Worm (Caenorhabditis elegans) whole organism, L1 larva: ENCODE results near the gene K08E4.2.

ENCODE experiments used
- C04F5.9 ChIP-seq: sonication (generic microtip); optimal IDR thresholded peaks from 2 replicates; lab custom pipeline; 2016; ENCODE audit warnings: missing genetic modification characterization, missing compliant biosample characterization
- Y116A8C.19 ChIP-seq: sonication (generic microtip); optimal IDR thresholded peaks from 2 replicates; lab custom pipeline; 2016; ENCODE audit warnings: missing compliant biosample characterization, missing genetic modification characterization, borderline replicate concordance
- alr-1 ChIP-seq: fragments of 200-800 bp; sonication (Bioruptor generic); optimal IDR thresholded peaks from 2 replicates; lab custom pipeline; 2018; ENCODE audit warnings: borderline replicate concordance, mild to moderate bottlenecking, missing genetic modification characterization, missing compliant biosample characterization
- aly-2 ChIP-seq: fragments of 150-350 bp; optimal IDR thresholded peaks from 2 replicates; lab custom pipeline; 2014; ENCODE audit warnings: missing biosample characterization, missing genetic modification characterization
- ceh-82 ChIP-seq, 3 experiments: fragments of 150-350 bp in 1 of 3; sonication (generic microtip) in 2 of 3; optimal IDR thresholded peaks; 2 replicates each; lab custom pipeline; 2014 to 2017; ENCODE audit warnings: missing biosample characterization in 3 of 3, missing genetic modification characterization in 3 of 3
- ces-1 ChIP-seq: fragments of 150-350 bp; optimal IDR thresholded peaks from 2 replicates; lab custom pipeline; 2014; ENCODE audit warnings: missing biosample characterization, missing genetic modification reagents, missing genetic modification characterization
- dpl-1 ChIP-seq, 3 experiments: fragments of 150-350 bp in 2 of 3; sonication (generic microtip) in 1 of 3; optimal IDR thresholded peaks; 2 replicates each; lab custom pipeline; 2014 to 2017; ENCODE audit warnings: missing biosample characterization in 3 of 3, missing genetic modification characterization in 3 of 3, missing genetic modification reagents in 3 of 3
- dsc-1 ChIP-seq: sonication (generic microtip); optimal IDR thresholded peaks from 2 replicates; lab custom pipeline; 2016; ENCODE audit warnings: mild to moderate bottlenecking, missing genetic modification characterization, missing compliant biosample characterization
- efl-1 ChIP-seq, 4 experiments: fragments of 150-350 bp; optimal IDR thresholded peaks in 3 of 4; peaks in 1 of 4; 1 replicate in 1 of 4; 2 replicates in 3 of 4; lab custom pipeline; 2014; ENCODE audit warnings: missing biosample characterization in 2 of 4, missing genetic modification characterization in 2 of 4, missing genetic modification reagents in 2 of 4
- egl-13 ChIP-seq: sonication (generic microtip); optimal IDR thresholded peaks from 2 replicates; lab custom pipeline; 2016; ENCODE audit warnings: missing genotype, missing genetic modification reagents, missing genetic modification characterization, missing compliant biosample characterization
- elt-3 ChIP-seq, 6 experiments: fragments of 150-350 bp in 1 of 6; sonication (generic microtip); optimal IDR thresholded peaks; 2 replicates each; lab custom pipeline; 2017 to 2018; ENCODE audit warnings: missing biosample characterization in 6 of 6, missing genetic modification characterization in 6 of 6, inconsistent platforms in 1 of 6
- ets-5 ChIP-seq: fragments of 200-800 bp; sonication (Bioruptor generic); IDR thresholded peaks from 2 replicates; pipeline ENCODE4 v1.3.6; 2022; ENCODE audit warnings: missing genetic modification characterization, missing compliant biosample characterization
- fkh-8 ChIP-seq: sonication (generic microtip); optimal IDR thresholded peaks from 2 replicates; lab custom pipeline; 2016; ENCODE audit warnings: mild to moderate bottlenecking, missing genetic modification characterization, missing compliant biosample characterization
- grh-1 ChIP-seq: fragments of 200-800 bp; sonication (Bioruptor generic); IDR thresholded peaks from 2 replicates; pipeline ENCODE4 v1.3.6; 2022; ENCODE audit warnings: missing genetic modification reagents, missing genetic modification characterization, missing compliant biosample characterization
- hpl-2 ChIP-seq: fragments of 150-350 bp; optimal IDR thresholded peaks from 2 replicates; lab custom pipeline; 2014; ENCODE audit warnings: missing biosample characterization, missing genetic modification reagents, missing genetic modification characterization
- jun-1 ChIP-seq: fragments of 150-350 bp; optimal IDR thresholded peaks from 2 replicates; lab custom pipeline; 2014; ENCODE audit warnings: missing biosample characterization, missing genetic modification reagents, missing genetic modification characterization
- lin-14 ChIP-seq: fragments of 200-800 bp; sonication (Bioruptor generic); optimal IDR thresholded peaks from 2 replicates; lab custom pipeline; 2018; ENCODE audit warnings: mild to moderate bottlenecking, missing genetic modification characterization, moderate library complexity, missing compliant biosample characterization
- lin-35 ChIP-seq, 2 experiments: fragments of 150-350 bp; optimal IDR thresholded peaks; 2 replicates each; lab custom pipeline; 2014; ENCODE audit warnings: missing biosample characterization in 2 of 2, missing genetic modification characterization in 2 of 2, missing genetic modification reagents in 2 of 2
- lin-39 ChIP-seq: fragments of 150-350 bp; optimal IDR thresholded peaks from 2 replicates; lab custom pipeline; 2014; ENCODE audit warnings: missing biosample characterization, missing genetic modification reagents, missing genetic modification characterization
- lsy-2 ChIP-seq, 2 experiments: fragments of 150-350 bp; optimal IDR thresholded peaks; 2 replicates each; lab custom pipeline; 2014; ENCODE audit warnings: missing biosample characterization in 2 of 2, missing genetic modification characterization in 2 of 2
- mef-2 ChIP-seq: fragments of 150-350 bp; optimal IDR thresholded peaks from 2 replicates; lab custom pipeline; 2014; ENCODE audit warnings: missing biosample characterization, missing genetic modification characterization
- mep-1 ChIP-seq: fragments of 150-350 bp; optimal IDR thresholded peaks from 2 replicates; lab custom pipeline; 2014; ENCODE audit warnings: missing biosample characterization, missing genetic modification characterization
- nhr-11 ChIP-seq: fragments of 150-350 bp; optimal IDR thresholded peaks from 2 replicates; lab custom pipeline; 2014; ENCODE audit warnings: missing biosample characterization, missing genetic modification characterization
- nhr-19 ChIP-seq: fragments of 200-800 bp; sonication (Bioruptor generic); conservative IDR thresholded peaks from 2 replicates; pipeline ENCODE4 v1.3.6; 2022; ENCODE audit warnings: missing genetic modification characterization, missing compliant biosample characterization
- nhr-20 ChIP-seq: sonication (generic microtip); optimal IDR thresholded peaks from 2 replicates; lab custom pipeline; 2016; ENCODE audit warnings: mild to moderate bottlenecking, missing genetic modification characterization, missing compliant biosample characterization
- nhr-237 ChIP-seq: fragments of 150-350 bp; optimal IDR thresholded peaks from 2 replicates; lab custom pipeline; 2014; ENCODE audit warnings: missing biosample characterization, missing genetic modification characterization
- nhr-71 ChIP-seq: sonication (generic microtip); optimal IDR thresholded peaks from 2 replicates; lab custom pipeline; 2016; ENCODE audit warnings: mild to moderate bottlenecking, missing genetic modification characterization, moderate library complexity, missing compliant biosample characterization
- nhr-76 ChIP-seq: sonication (generic microtip); optimal IDR thresholded peaks from 2 replicates; lab custom pipeline; 2017; ENCODE audit warnings: missing biosample characterization, missing genetic modification characterization
- nhr-77 ChIP-seq: fragments of 150-350 bp; optimal IDR thresholded peaks from 2 replicates; lab custom pipeline; 2014; ENCODE audit warnings: missing biosample characterization, missing genetic modification characterization
- nhr-84 ChIP-seq: sonication (generic microtip); optimal IDR thresholded peaks from 2 replicates; lab custom pipeline; 2017; ENCODE audit warnings: missing biosample characterization, missing genetic modification characterization
- nhr-90 ChIP-seq: sonication (generic microtip); optimal IDR thresholded peaks from 2 replicates; lab custom pipeline; 2016; ENCODE audit warnings: mild to moderate bottlenecking, missing genetic modification characterization, missing compliant biosample characterization; ENCODE audit not compliant: poor library complexity
- pax-3 ChIP-seq: fragments of 200-800 bp; sonication (Bioruptor generic); optimal IDR thresholded peaks from 2 replicates; lab custom pipeline; 2018; ENCODE audit warnings: mild to moderate bottlenecking, missing genetic modification characterization, moderate library complexity, missing compliant biosample characterization
- rnt-1 ChIP-seq: sonication (generic microtip); optimal IDR thresholded peaks from 2 replicates; lab custom pipeline; 2016; ENCODE audit warnings: mild to moderate bottlenecking, missing genetic modification characterization, moderate library complexity, missing compliant biosample characterization
- snu-23 ChIP-seq: sonication (generic microtip); optimal IDR thresholded peaks from 2 replicates; lab custom pipeline; 2016; ENCODE audit warnings: missing genetic modification characterization, missing compliant biosample characterization
- sup-37 ChIP-seq: fragments of 200-800 bp; sonication (Bioruptor generic); optimal IDR thresholded peaks from 2 replicates; lab custom pipeline; 2018; ENCODE audit warnings: mild to moderate bottlenecking, missing genetic modification characterization, missing compliant biosample characterization
- tlp-1 ChIP-seq: fragments of 150-350 bp; optimal IDR thresholded peaks from 2 replicates; lab custom pipeline; 2014; ENCODE audit warnings: missing biosample characterization, missing genetic modification characterization
- unc-86 ChIP-seq: sonication (generic microtip); optimal IDR thresholded peaks from 2 replicates; lab custom pipeline; 2016; ENCODE audit warnings: missing genetic modification characterization, missing compliant biosample characterization
- xbp-1 ChIP-seq: sonication (generic microtip); optimal IDR thresholded peaks from 2 replicates; lab custom pipeline; 2016; ENCODE audit warnings: missing genetic modification characterization, missing compliant biosample characterization

The K08E4.2 gene

ce11 chrIV:12078907-12079523 is 22.6 kb upstream of the K08E4.2 start, which contains the start of gene lex-1 (continued):
- TF ChIP-seq lin-35 (GFP tag; optimal IDR thresholded peaks at IDR 0.05; lab: Kevin White, UChicago) (peak; percentile 80 to 92), ets-5 (no peak), unc-86 (no peak), jun-1 (tag; lab: Kevin White, UChicago) (no peak), nhr-77 (tag; lab: Kevin White, UChicago) (no peak), sup-37 (no peak), nhr-90 (no peak), pax-3 (tag; lab: Kevin White, UChicago) (no peak), dpl-1 (GFP tag; optimal IDR thresholded peaks at IDR 0.05; lab: Kevin White, UChicago) (peak; percentile 61 to 86 (median 80)), elt-3 (tag; optimal IDR thresholded peaks at IDR 0.05; lab: Kevin White, UChicago) (no peak)

ce11 chrIV:12078112-12078812 is 21.8 kb upstream of the K08E4.2 start, which contains the start of gene tmed-1:
tmed-1 (minus strand) TSS chrIV:12078162.
- TF ChIP-seq efl-1 (optimal IDR thresholded peaks at IDR 0.05; lab: Kevin White, UChicago) (no peak), efl-1 (GFP tag; optimal IDR thresholded peaks at IDR 0.05 in 1 of 2; lab: Kevin White, UChicago) (peak in 1 of 2 experiments; percentile 26), sup-37 (no peak), dsc-1 (tag; lab: Kevin White, UChicago) (no peak), lin-35 (GFP tag; optimal IDR thresholded peaks at IDR 0.05; lab: Kevin White, UChicago) (peak in 1 of 2 experiments; percentile 3), lsy-2 (tag; optimal IDR thresholded peaks at IDR 0.05; lab: Kevin White, UChicago) (peak in 1 of 2 experiments; percentile 24), nhr-20 (tag; lab: Kevin White, UChicago) (no peak), dpl-1 (GFP tag; optimal IDR thresholded peaks at IDR 0.05; lab: Kevin White, UChicago) (peak in 1 of 3 experiments; percentile 45), alr-1 (no peak), mep-1 (tag; lab: Kevin White, UChicago) (no peak)

- TF ChIP-seq egl-13 (tag; lab: Kevin White, UChicago) (no peak), nhr-19 (GFP tag; lab: Robert Waterston, UW) (no peak), ceh-82 (tag; optimal IDR thresholded peaks at IDR 0.05; lab: Kevin White, UChicago) (no peak), snu-23 (GFP tag; lab: Kevin White, UChicago) (no peak), ces-1 (GFP tag; lab: Kevin White, UChicago) (no peak), lsy-2 (tag; optimal IDR thresholded peaks at IDR 0.05; lab: Kevin White, UChicago) (no peak), hpl-2 (GFP tag; lab: Kevin White, UChicago) (no peak), rnt-1 (tag; lab: Kevin White, UChicago) (no peak), unc-86 (no peak), grh-1 (GFP tag; lab: Robert Waterston, UW) (no peak), nhr-76 (tag; lab: Kevin White, UChicago) (no peak), dsc-1 (tag; lab: Kevin White, UChicago) (no peak), jun-1 (tag; lab: Kevin White, UChicago) (no peak), Y116A8C.19 (tag; lab: Kevin White, UChicago) (no peak), nhr-71 (tag; lab: Kevin White, UChicago) (no peak), lin-35 (GFP tag; optimal IDR thresholded peaks at IDR 0.05; lab: Kevin White, UChicago) (no peak), aly-2 (tag; lab: Kevin White, UChicago) (no peak), fkh-8 (tag; lab: Kevin White, UChicago) (no peak), C04F5.9 (tag; lab: Kevin White, UChicago) (no peak), nhr-77 (tag; lab: Kevin White, UChicago) (no peak)
- TF ChIP-seq, all 84 proteins: peak for 0
Observed at ce11 chrIV:12075497-12075896, 19.0 kb upstream of the K08E4.2 start, which contains the start of gene K08E4.7. K08E4.7 (plus strand) TSS chrIV:12075797.

ce11 chrIV:12068590-12068989 is 12.1 kb upstream of the K08E4.2 start, which contains the start of gene bath-37:
bath-37 (plus strand) TSS chrIV:12068890.
- no peak for TF ChIP-seq nhr-237 (tag; lab: Kevin White, UChicago)
- no peak for TF ChIP-seq tlp-1
- no peak for TF ChIP-seq lin-39
- TF ChIP-seq xbp-1: no peak
- TF ChIP-seq sup-37: no peak
- TF ChIP-seq nhr-19 (GFP tag; lab: Robert Waterston, UW): no peak
- TF ChIP-seq elt-3 (tag; optimal IDR thresholded peaks at IDR 0.05; lab: Kevin White, UChicago): no peak
- TF ChIP-seq nhr-84 (tag; lab: Kevin White, UChicago): no peak
- no peak for TF ChIP-seq nhr-11 (tag; lab: Kevin White, UChicago)
- no peak for TF ChIP-seq lin-14
- no peak for TF ChIP-seq alr-1
- no peak for TF ChIP-seq Y116A8C.19 (tag; lab: Kevin White, UChicago)
- TF ChIP-seq mef-2 (tag; lab: Kevin White, UChicago): no peak
